Worm (Caenorhabditis elegans): ENCODE measurements around the gene npr-4.

DNA sequence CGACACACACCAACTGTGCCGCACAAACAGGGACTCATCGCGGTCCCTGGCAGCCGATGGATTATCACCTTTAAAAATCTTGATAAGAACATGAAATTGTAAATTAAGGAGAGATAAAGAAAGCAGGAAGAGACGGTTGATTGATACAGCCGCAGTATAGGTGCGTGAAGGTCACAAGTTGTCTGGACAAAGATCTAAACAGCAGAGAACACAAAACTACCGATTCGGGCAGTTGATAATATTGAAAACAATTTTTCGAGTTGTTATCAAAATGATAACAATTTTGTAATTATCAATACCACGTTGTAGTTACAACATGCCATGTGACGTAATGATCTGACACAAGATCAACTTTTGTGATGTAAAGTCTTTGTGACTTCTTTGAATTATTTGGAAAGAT lies 50.7 kb downstream of the npr-4 start:
- no peak for TF ChIP-seq nhr-77 (tag; optimal IDR thresholded peaks at IDR 0.05)
- TF ChIP-seq snpc-4 (tag; optimal IDR thresholded peaks at IDR 0.05): no peak
- peak; percentile 57 for TF ChIP-seq Y55F3AM.14 (GFP tag; optimal IDR thresholded peaks at IDR 0.05)

Measured in whole organism, L2 larva.